Fruit fly (Drosophila melanogaster) whole organism, prepupa: ENCODE results near the gene CG43121.

Experiments
- CG10669 ChIP-seq: fragments of 200-800 bp; sonication (Bioruptor generic); optimal IDR thresholded peaks from 3 replicates; lab custom pipeline; 2018; ENCODE audit warnings: missing biosample characterization, mild to moderate bottlenecking, missing genetic modification characterization, moderate library complexity
- CG11902 ChIP-seq: fragments of 200-800 bp; sonication (Bioruptor generic); optimal IDR thresholded peaks from 3 replicates; lab custom pipeline; 2016; ENCODE audit warnings: missing biosample characterization, missing genetic modification characterization
- CG16779 ChIP-seq: fragments of 200-800 bp; sonication (Bioruptor generic); optimal IDR thresholded peaks from 3 replicates; lab custom pipeline; 2017; ENCODE audit warnings: missing biosample characterization, mild to moderate bottlenecking, missing genetic modification characterization
- CG3032 ChIP-seq: fragments of 200-800 bp; optimal IDR thresholded peaks from 2 replicates; lab custom pipeline; 2019; ENCODE audit warnings: missing biosample characterization, mild to moderate bottlenecking, missing genetic modification characterization, moderate library complexity
- CG31627 ChIP-seq: fragments of 200-800 bp; sonication (Bioruptor generic); optimal IDR thresholded peaks from 3 replicates; lab custom pipeline; 2016; ENCODE audit warnings: missing biosample characterization, missing genetic modification characterization
- CG34406 ChIP-seq: fragments of 200-800 bp; sonication (Bioruptor generic); optimal IDR thresholded peaks from 3 replicates; lab custom pipeline; 2016; ENCODE audit warnings: missing biosample characterization, missing genetic modification characterization
- CG6163 ChIP-seq: fragments of 200-800 bp; sonication (Bioruptor generic); IDR thresholded peaks from 3 replicates; pipeline ENCODE4 v1.3.6; 2022; ENCODE audit warnings: missing biosample characterization, missing genetic modification characterization
- CG6276 ChIP-seq: fragments of 200-800 bp; sonication (Bioruptor generic); optimal IDR thresholded peaks from 2 replicates; lab custom pipeline; 2017; ENCODE audit warnings: missing biosample characterization, mild to moderate bottlenecking, missing genetic modification characterization
- CG6792 ChIP-seq: fragments of 200-800 bp; sonication (Bioruptor generic); optimal IDR thresholded peaks from 3 replicates; lab custom pipeline; 2016; ENCODE audit warnings: missing biosample characterization, missing genetic modification characterization
- CG6808 ChIP-seq: fragments of 200-800 bp; sonication (Bioruptor generic); optimal IDR thresholded peaks from 3 replicates; lab custom pipeline; 2017; ENCODE audit warnings: missing biosample characterization, missing genetic modification characterization, mild to moderate bottlenecking, moderate library complexity, missing genetic modification reagents
- CG6854 ChIP-seq: fragments of 200-800 bp; sonication (Bioruptor generic); optimal IDR thresholded peaks from 2 replicates; lab custom pipeline; 2017; ENCODE audit warnings: missing biosample characterization, mild to moderate bottlenecking, missing genetic modification characterization
- CG7368 ChIP-seq: fragments of 200-800 bp; sonication (Bioruptor generic); optimal IDR thresholded peaks from 3 replicates; lab custom pipeline; 2016; ENCODE audit warnings: missing biosample characterization, missing genetic modification characterization
- CG8119 ChIP-seq: fragments of 200-800 bp; sonication (Bioruptor generic); IDR thresholded peaks from 3 replicates; pipeline ENCODE4 v1.3.6; 2022; ENCODE audit warnings: missing biosample characterization, missing genetic modification characterization
- CG8319 ChIP-seq: fragments of 200-800 bp; sonication (Bioruptor generic); optimal IDR thresholded peaks from 3 replicates; lab custom pipeline; 2016; ENCODE audit warnings: missing biosample characterization, missing genetic modification characterization
- CG8632 ChIP-seq: fragments of 200-800 bp; sonication (Bioruptor generic); optimal IDR thresholded peaks from 3 replicates; lab custom pipeline; 2016; ENCODE audit warnings: missing biosample characterization, missing genetic modification characterization
- Eip78C ChIP-seq: fragments of 200-800 bp; sonication (Bioruptor generic); peaks from one replicate; lab custom pipeline; 2016; ENCODE audit warnings: missing biosample characterization, missing genetic modification characterization
- Eip93F ChIP-seq: fragments of 200-800 bp; sonication (Bioruptor generic); optimal IDR thresholded peaks from 2 replicates; lab custom pipeline; 2016; ENCODE audit warnings: missing biosample characterization, mild to moderate bottlenecking, missing genetic modification characterization
- Ets21C ChIP-seq: fragments of 200-800 bp; sonication (Bioruptor generic); optimal IDR thresholded peaks from 3 replicates; lab custom pipeline; 2016; ENCODE audit warnings: missing biosample characterization, missing genetic modification characterization
- Hr39 ChIP-seq: fragments of 200-800 bp; sonication (Bioruptor generic); optimal IDR thresholded peaks from 2 replicates; lab custom pipeline; 2016; ENCODE audit warnings: missing biosample characterization, missing genetic modification characterization
- Lpt ChIP-seq: fragments of 200-800 bp; sonication (Bioruptor generic); optimal IDR thresholded peaks from 3 replicates; lab custom pipeline; 2016; ENCODE audit warnings: missing biosample characterization, missing genetic modification characterization
- Smox ChIP-seq: fragments of 200-800 bp; sonication (Bioruptor generic); optimal IDR thresholded peaks from 3 replicates; lab custom pipeline; 2016; ENCODE audit warnings: missing biosample characterization, missing genetic modification characterization
- Sox14 ChIP-seq: fragments of 200-800 bp; sonication (Bioruptor generic); optimal IDR thresholded peaks from 3 replicates; lab custom pipeline; 2016; ENCODE audit warnings: missing biosample characterization, missing genetic modification characterization
- Sox15 ChIP-seq: fragments of 200-800 bp; sonication (Bioruptor generic); optimal IDR thresholded peaks from 3 replicates; lab custom pipeline; 2016; ENCODE audit warnings: missing biosample characterization, missing genetic modification characterization
- achi ChIP-seq: fragments of 200-800 bp; sonication (Bioruptor generic); optimal IDR thresholded peaks from 3 replicates; lab custom pipeline; 2016; ENCODE audit warnings: missing biosample characterization, missing genetic modification characterization
- acj6 ChIP-seq: fragments of 200-800 bp; sonication (Bioruptor generic); optimal IDR thresholded peaks from 3 replicates; lab custom pipeline; 2016; ENCODE audit warnings: missing biosample characterization, missing genetic modification characterization
- cyc ChIP-seq: fragments of 200-800 bp; sonication (Bioruptor generic); optimal IDR thresholded peaks from 3 replicates; lab custom pipeline; 2016; ENCODE audit warnings: missing biosample characterization, missing genetic modification characterization
- dsx ChIP-seq: fragments of 200-800 bp; optimal IDR thresholded peaks from 3 replicates; lab custom pipeline; 2019; ENCODE audit warnings: missing biosample characterization, mild to moderate bottlenecking, missing genetic modification characterization, moderate library complexity; ENCODE audit not compliant: poor library complexity, severe bottlenecking
- eg ChIP-seq: fragments of 200-800 bp; sonication (Bioruptor generic); IDR thresholded peaks from 3 replicates; pipeline ENCODE4 v1.3.6; 2022; ENCODE audit warnings: missing biosample characterization, missing genetic modification characterization
- esn ChIP-seq: fragments of 200-800 bp; sonication (Bioruptor generic); optimal IDR thresholded peaks from 2 replicates; lab custom pipeline; 2016; ENCODE audit warnings: missing biosample characterization, mild to moderate bottlenecking, missing genetic modification characterization, moderate library complexity
- fd59A ChIP-seq: fragments of 200-800 bp; sonication (Bioruptor generic); optimal IDR thresholded peaks from 2 replicates; lab custom pipeline; 2017; ENCODE audit warnings: missing biosample characterization, mild to moderate bottlenecking, missing genetic modification characterization, missing genetic modification reagents
- fd85E ChIP-seq: fragments of 200-800 bp; sonication (Bioruptor generic); optimal IDR thresholded peaks from 3 replicates; lab custom pipeline; 2016; ENCODE audit warnings: missing biosample characterization, missing genetic modification characterization
- fkh ChIP-seq: fragments of 200-800 bp; sonication (Bioruptor generic); optimal IDR thresholded peaks from 3 replicates; lab custom pipeline; 2017; ENCODE audit warnings: missing biosample characterization, mild to moderate bottlenecking, missing genetic modification characterization, moderate library complexity
- lz ChIP-seq: fragments of 200-800 bp; sonication (Bioruptor generic); optimal IDR thresholded peaks from 3 replicates; lab custom pipeline; 2016; ENCODE audit warnings: missing biosample characterization, missing genetic modification characterization
- net ChIP-seq: fragments of 200-800 bp; sonication (Bioruptor generic); optimal IDR thresholded peaks from 3 replicates; lab custom pipeline; 2016; ENCODE audit warnings: missing biosample characterization, missing genetic modification characterization
- salr ChIP-seq, 2 experiments: fragments of 200-800 bp; sonication (Bioruptor generic); optimal IDR thresholded peaks; 3 replicates each; lab custom pipeline; 2016 to 2018; ENCODE audit warnings: missing biosample characterization in 2 of 2, missing genetic modification characterization in 2 of 2, mild to moderate bottlenecking in 1 of 2
- spab ChIP-seq: fragments of 200-800 bp; sonication (Bioruptor generic); optimal IDR thresholded peaks from 2 replicates; lab custom pipeline; 2017; ENCODE audit warnings: missing biosample characterization, mild to moderate bottlenecking, missing genetic modification characterization, missing genetic modification reagents
- ss ChIP-seq, 2 experiments: fragments of 200-800 bp; sonication (Bioruptor generic); optimal IDR thresholded peaks; 2 replicates in 1 of 2; 3 replicates in 1 of 2; lab custom pipeline; 2017 to 2018; ENCODE audit warnings: mild to moderate bottlenecking in 2 of 2, missing biosample characterization in 2 of 2, missing genetic modification characterization in 2 of 2, moderate library complexity in 1 of 2
- svp ChIP-seq: fragments of 200-800 bp; sonication (Bioruptor generic); peaks from one replicate; lab custom pipeline; 2016; ENCODE audit warnings: missing biosample characterization, missing genetic modification characterization
- topi ChIP-seq: fragments of 200-800 bp; sonication (Bioruptor generic); optimal IDR thresholded peaks from 3 replicates; lab custom pipeline; 2016; ENCODE audit warnings: missing biosample characterization, missing genetic modification characterization
- vri ChIP-seq: fragments of 200-800 bp; sonication (Bioruptor generic); optimal IDR thresholded peaks from 3 replicates; lab custom pipeline; 2016; ENCODE audit warnings: missing biosample characterization, mild to moderate bottlenecking, missing genetic modification characterization

Gene CG43121

dm6 chr3L:14691047-14691446, 18.8 kb upstream of the CG43121 start, which contains the start of gene gdrd:
TSS of gene gdrd (plus strand) at chr3L:14691347.
- TF ChIP-seq CG6808 (GFP tag; lab: Kevin White, UChicago): no peak
- TF ChIP-seq CG3032 (tag; lab: Kevin White, UChicago): no peak
- TF ChIP-seq acj6 (GFP tag; lab: Kevin White, UChicago): no peak
- no peak for TF ChIP-seq salr (GFP tag; optimal IDR thresholded peaks at IDR 0.05; lab: Kevin White, UChicago)
- no peak for TF ChIP-seq CG34406 (GFP tag; lab: Kevin White, UChicago)
- TF ChIP-seq CG7368 (GFP tag; lab: Kevin White, UChicago): no peak
- no peak for TF ChIP-seq dsx (GFP tag; lab: Kevin White, UChicago)
- no peak for TF ChIP-seq CG6163 (GFP tag; lab: Robert Waterston, UW)
- TF ChIP-seq CG8119: no peak
- TF ChIP-seq CG16779: no peak
- no peak for TF ChIP-seq svp (GFP tag; lab: Kevin White, UChicago)
- TF ChIP-seq spab (GFP tag; lab: Kevin White, UChicago): no peak
- no peak for TF ChIP-seq fkh (GFP tag; lab: Kevin White, UChicago)
- no peak for TF ChIP-seq CG11902 (GFP tag; lab: Kevin White, UChicago)
- TF ChIP-seq CG10669 (GFP tag; lab: Kevin White, UChicago): no peak
- no peak for TF ChIP-seq Ets21C (GFP tag; lab: Kevin White, UChicago)
- no peak for TF ChIP-seq Smox (GFP tag; lab: Kevin White, UChicago)
- TF ChIP-seq fd85E (GFP tag; lab: Kevin White, UChicago): no peak
- TF ChIP-seq, all 60 proteins: peak for 0

dm6 chr3L:14686251-14686650, 14.0 kb upstream of the CG43121 start:
- TF ChIP-seq CG8119: no peak
- TF ChIP-seq lz (GFP tag; lab: Kevin White, UChicago): no peak
- TF ChIP-seq Hr39 (GFP tag; lab: Kevin White, UChicago): no peak
- TF ChIP-seq esn (GFP tag; lab: Kevin White, UChicago): no peak
- no peak for TF ChIP-seq CG6792 (GFP tag; lab: Kevin White, UChicago)
- TF ChIP-seq CG6163 (GFP tag; lab: Robert Waterston, UW): no peak
- TF ChIP-seq CG11902 (GFP tag; lab: Kevin White, UChicago): no peak
- no peak for TF ChIP-seq vri (GFP tag; lab: Kevin White, UChicago)
- no peak for TF ChIP-seq CG6854
- no peak for TF ChIP-seq fd59A
- TF ChIP-seq CG10669 (GFP tag; lab: Kevin White, UChicago): no peak
- no peak for TF ChIP-seq Sox15 (GFP tag; lab: Kevin White, UChicago)
- no peak for TF ChIP-seq cyc (GFP tag; lab: Kevin White, UChicago)
- no peak for TF ChIP-seq net (GFP tag; lab: Kevin White, UChicago)
- no peak for TF ChIP-seq topi

- no peak for TF ChIP-seq CG16779
- TF ChIP-seq svp (GFP tag; lab: Kevin White, UChicago): no peak
- no peak for TF ChIP-seq achi (GFP tag; lab: Kevin White, UChicago)
- TF ChIP-seq CG6276 (GFP tag; lab: Kevin White, UChicago): no peak
- no peak for TF ChIP-seq CG31627 (GFP tag; lab: Kevin White, UChicago)
- TF ChIP-seq Lpt (GFP tag; lab: Kevin White, UChicago): no peak
- TF ChIP-seq spab (GFP tag; lab: Kevin White, UChicago): no peak
- no peak for TF ChIP-seq ss (GFP tag; optimal IDR thresholded peaks at IDR 0.05; lab: Kevin White, UChicago)
- TF ChIP-seq salr (GFP tag; optimal IDR thresholded peaks at IDR 0.05; lab: Kevin White, UChicago): no peak
- no peak for TF ChIP-seq CG8632
- no peak for TF ChIP-seq Eip93F (GFP tag; lab: Kevin White, UChicago)
- TF ChIP-seq Sox14: no peak
- TF ChIP-seq CG8319 (GFP tag; lab: Kevin White, UChicago): no peak
- no peak for TF ChIP-seq Eip78C (GFP tag; lab: Kevin White, UChicago)
- no peak for TF ChIP-seq eg (GFP tag; lab: Robert Waterston, UW)
- TF ChIP-seq CG11902 (GFP tag; lab: Kevin White, UChicago): no peak
- TF ChIP-seq lz (GFP tag; lab: Kevin White, UChicago): no peak
These were observed 12.2 kb upstream of the CG43121 start, which contains the start of gene Dnaaf6 for dm6 chr3L:14684468-14684867. TSS of gene Dnaaf6 (plus strand) at chr3L:14684768.
